Worm (Caenorhabditis elegans): ENCODE results near the gene Y94H6A.3.

DNA sequence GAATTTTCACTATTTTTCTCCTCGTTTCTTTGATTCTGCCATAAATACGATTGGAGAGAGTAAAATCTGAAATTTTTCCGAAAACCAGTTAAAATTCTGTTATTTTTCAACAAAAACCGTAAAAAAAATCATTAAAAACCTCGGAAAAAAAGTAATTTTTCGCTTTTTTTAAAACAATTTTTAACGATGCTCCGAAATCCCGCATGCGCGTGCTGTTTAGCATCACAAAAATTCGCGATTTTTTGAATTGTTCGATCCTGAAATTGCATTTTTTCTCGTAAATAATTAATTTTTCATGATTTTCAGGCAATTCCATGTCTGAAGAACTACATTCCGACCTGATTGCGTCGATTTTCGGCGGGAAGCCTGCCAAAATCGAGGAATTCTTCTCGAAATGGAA, 33.6 kb upstream of the Y94H6A.3 start, which contains the start of gene ric-8:
- no peak for TF ChIP-seq ama-1 (optimal IDR thresholded peaks at IDR 0.05)
- TF ChIP-seq ceh-13 (GFP tag; optimal IDR thresholded peaks at IDR 0.05): no peak
